Fruit fly (Drosophila melanogaster): ENCODE data around the gene His4r.

The His4r gene

dm6 chr3R:14649307-14650239 lies 24.0 kb downstream of the His4r start (continued):
- TF ChIP-seq odd (GFP tag; optimal IDR thresholded peaks at IDR 0.05) (no peak), Dll (GFP tag; IDR thresholded peaks at IDR 0.05; ENCODE audit: partially characterized antibody) (no peak), CG17568 (GFP tag; optimal IDR thresholded peaks at IDR 0.05) (no peak), Pdp1 (GFP tag; optimal IDR thresholded peaks at IDR 0.05) (no peak), mld (GFP tag; IDR thresholded peaks at IDR 0.05; ENCODE audit: partially characterized antibody) (no peak), Blimp-1 (GFP tag; optimal IDR thresholded peaks at IDR 0.05) (no peak), CkIIα-i1 (GFP tag; IDR thresholded peaks at IDR 0.05) (no peak), sens-2 (GFP tag; IDR thresholded peaks at IDR 0.05) (no peak), CG3726 (GFP tag; IDR thresholded peaks at IDR 0.05) (no peak), az2 (GFP tag; optimal IDR thresholded peaks at IDR 0.05) (no peak), bcd (GFP tag; optimal IDR thresholded peaks at IDR 0.05) (peak; percentile 19), CG11085 (GFP tag; IDR thresholded peaks at IDR 0.05) (no peak), slp2 (GFP tag; optimal IDR thresholded peaks at IDR 0.05) (no peak), Nf-YA (GFP tag; IDR thresholded peaks at IDR 0.05) (no peak), CG9727 (GFP tag; optimal IDR thresholded peaks at IDR 0.05) (peak; percentile 58), CG17829 (tag; optimal IDR thresholded peaks at IDR 0.05) (no peak), wor (GFP tag; IDR thresholded peaks at IDR 0.05) (no peak), CG18619 (GFP tag; optimal IDR thresholded peaks at IDR 0.05) (no peak), CG16863 (GFP tag; optimal IDR thresholded peaks at IDR 0.05) (peak; percentile 14), HLH54F (GFP tag; optimal IDR thresholded peaks at IDR 0.05) (peak; percentile 17), CG10366 (GFP tag; IDR thresholded peaks at IDR 0.05) (no peak), CG31224 (GFP tag; IDR thresholded peaks at IDR 0.05) (no peak), trem (tag; optimal IDR thresholded peaks at IDR 0.05) (no peak), CG10959 (GFP tag; IDR thresholded peaks at IDR 0.05) (no peak), ab (GFP tag; optimal IDR thresholded peaks at IDR 0.05) (no peak), vnd (GFP tag; IDR thresholded peaks at IDR 0.05; ENCODE audit: partially characterized antibody) (no peak), CG9437 (GFP tag; optimal IDR thresholded peaks at IDR 0.05) (no peak), Dref (GFP tag; IDR thresholded peaks at IDR 0.05) (no peak), Rfx (GFP tag; IDR thresholded peaks at IDR 0.05) (no peak), trh (GFP tag; optimal IDR thresholded peaks at IDR 0.05) (no peak), Gug (GFP tag; IDR thresholded peaks at IDR 0.05) (no peak), Xbp1 (GFP tag; optimal IDR thresholded peaks at IDR 0.05) (peak; percentile 31), gsb (GFP tag; IDR thresholded peaks at IDR 0.05) (no peak), Sox100B (GFP tag; optimal IDR thresholded peaks at IDR 0.05) (no peak), CG2116 (GFP tag; optimal IDR thresholded peaks at IDR 0.05) (peak; percentile 3), h (optimal IDR thresholded peaks at IDR 0.05) (no peak), Doc2 (GFP tag; IDR thresholded peaks at IDR 0.05) (no peak), kay (GFP tag; optimal IDR thresholded peaks at IDR 0.05) (no peak), Six4 (GFP tag; optimal IDR thresholded peaks at IDR 0.05) (no peak), CG2202 (tag; optimal IDR thresholded peaks at IDR 0.05) (no peak), H15 (GFP tag; IDR thresholded peaks at IDR 0.05) (no peak), pita (GFP tag; optimal IDR thresholded peaks at IDR 0.05) (no peak), CG11696 (GFP tag; IDR thresholded peaks at IDR 0.05) (peak; percentile 71; the same call in 1 of the 2 replicates), zen2 (GFP tag; IDR thresholded peaks at IDR 0.05; ENCODE audit: partially characterized antibody) (no peak), mam (GFP tag; optimal IDR thresholded peaks at IDR 0.05) (no peak), CG14710 (tag; optimal IDR thresholded peaks at IDR 0.05) (no peak), chinmo (GFP tag; IDR thresholded peaks at IDR 0.05; ENCODE audit: partially characterized antibody) (0 out of 4 replicates have a peak, but pooled peaks have one; percentile 9), bsh (GFP tag; optimal IDR thresholded peaks at IDR 0.05) (peak in 1 of 2 experiments; percentile 60), zfh2 (GFP tag; optimal IDR thresholded peaks at IDR 0.05) (no peak), CG7372 (GFP tag; IDR thresholded peaks at IDR 0.05) (no peak)
